Fruit fly (Drosophila melanogaster): Measurements from ENCODE around the gene RabGGTb.

RabGGTb gene

dm6 chr2L:2861140-2861884 lies 17.6 kb upstream of the RabGGTb start:
- TF ChIP-seq Hr83 (GFP tag; optimal IDR thresholded peaks at IDR 0.05; ENCODE audit: poor library complexity, severe bottlenecking) = peak; percentile 32
- TF ChIP-seq pan (optimal IDR thresholded peaks at IDR 0.05) = no peak

DNA sequence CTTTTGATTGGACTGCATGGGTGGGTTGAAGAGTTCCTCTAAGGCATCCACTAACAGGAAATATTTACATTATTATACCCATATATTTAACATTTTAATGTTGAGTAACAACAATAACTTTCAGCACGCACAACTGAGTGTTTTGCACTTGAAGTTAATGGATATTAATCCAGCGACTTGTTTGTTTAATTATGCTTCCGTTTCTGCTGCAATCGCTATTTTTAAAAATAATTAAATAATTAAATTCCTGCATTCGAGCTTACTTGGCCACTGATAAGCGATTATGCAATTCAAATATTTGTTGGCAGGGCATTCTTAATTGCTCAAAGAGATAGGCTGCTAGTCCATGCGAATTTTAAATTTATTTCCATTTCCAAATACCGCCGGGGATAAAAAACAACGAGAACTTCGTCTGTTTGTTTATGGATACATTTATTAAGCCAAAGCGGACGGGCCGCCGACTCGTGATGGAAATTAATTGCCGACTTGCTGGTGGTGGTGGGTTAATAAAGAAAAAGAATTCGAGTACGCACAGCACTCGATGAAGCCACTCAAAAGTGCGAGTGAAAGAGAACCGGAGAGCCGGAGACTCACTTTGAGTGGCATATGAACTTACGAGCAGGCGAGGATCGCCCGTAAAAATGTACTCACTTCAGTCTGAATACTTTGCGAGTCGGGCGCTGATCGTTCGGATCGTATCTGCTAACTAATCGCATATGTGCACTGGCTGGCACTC lies 16.9 kb upstream of the RabGGTb start:
- TF ChIP-seq fru (GFP tag; optimal IDR thresholded peaks at IDR 0.05) (peak; percentile 25), Jra (GFP tag; optimal IDR thresholded peaks at IDR 0.05) (no peak), foxo (GFP tag; optimal IDR thresholded peaks at IDR 0.05) (peak in 1 of 2 experiments; percentile 2), dl (GFP tag; optimal IDR thresholded peaks at IDR 0.05; ENCODE audit: insufficient read depth in 1 of 2, partially characterized antibody in 2 of 2) (peak; percentile 47 to 53), Sp1 (GFP tag; optimal IDR thresholded peaks at IDR 0.05) (no peak), rgr (GFP tag; optimal IDR thresholded peaks at IDR 0.05) (peak; percentile 8), Dif (GFP tag; optimal IDR thresholded peaks at IDR 0.05; ENCODE audit: partially characterized antibody) (peak; percentile 76), lola (GFP tag; optimal IDR thresholded peaks at IDR 0.05) (no peak), h (GFP tag; optimal IDR thresholded peaks at IDR 0.05) (peak; percentile 1)

DNA sequence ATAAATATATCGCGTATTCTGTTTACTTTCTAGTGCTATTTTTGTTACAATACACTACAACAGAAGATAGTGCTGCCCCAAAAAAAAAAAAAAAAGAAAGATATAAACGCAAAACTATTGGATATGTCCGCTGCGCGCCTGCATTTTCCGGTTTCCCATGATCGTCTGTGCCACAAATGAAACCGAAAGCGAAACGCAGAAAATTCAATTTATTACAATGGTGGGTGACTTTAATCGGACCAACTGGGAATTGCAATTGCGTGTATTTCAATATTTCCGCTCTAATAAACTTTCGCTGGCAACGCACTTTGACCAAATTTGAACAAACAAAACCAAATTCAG lies 16.3 kb upstream of the RabGGTb start:
- TF ChIP-seq CrebA (GFP tag; optimal IDR thresholded peaks at IDR 0.05; ENCODE audit: borderline replicate concordance) = no peak
- TF ChIP-seq Dif (GFP tag; optimal IDR thresholded peaks at IDR 0.05; ENCODE audit: partially characterized antibody) = no peak
- no peak for TF ChIP-seq Rel (GFP tag; optimal IDR thresholded peaks at IDR 0.05)
- TF ChIP-seq Rel (tag; optimal IDR thresholded peaks at IDR 0.05) = no peak
- no peak for TF ChIP-seq Myc (optimal IDR thresholded peaks at IDR 0.05)
- no peak for TF ChIP-seq dmrt93B (GFP tag; optimal IDR thresholded peaks at IDR 0.05)
- no peak for TF ChIP-seq dsf (GFP tag; optimal IDR thresholded peaks at IDR 0.05; ENCODE audit: borderline replicate concordance)
- no peak for TF ChIP-seq sv (GFP tag; optimal IDR thresholded peaks at IDR 0.05)
- TF ChIP-seq GATAd (GFP tag; optimal IDR thresholded peaks at IDR 0.05) = no peak
- no peak for TF ChIP-seq OdsH (GFP tag; optimal IDR thresholded peaks at IDR 0.05)
- no peak for TF ChIP-seq Abd-B (GFP tag; optimal IDR thresholded peaks at IDR 0.05)
- no peak for TF ChIP-seq HLH106 (tag; optimal IDR thresholded peaks at IDR 0.05)
- TF ChIP-seq N (GFP tag; optimal IDR thresholded peaks at IDR 0.05) = no peak
- TF ChIP-seq h (GFP tag; optimal IDR thresholded peaks at IDR 0.05) = no peak
- TF ChIP-seq CG9705 (GFP tag; optimal IDR thresholded peaks at IDR 0.05) = no peak
- no peak for TF ChIP-seq Hr83 (GFP tag; optimal IDR thresholded peaks at IDR 0.05; ENCODE audit: poor library complexity, severe bottlenecking)
- TF ChIP-seq Dfd (GFP tag; optimal IDR thresholded peaks at IDR 0.05) = no peak
- no peak for TF ChIP-seq foxo (GFP tag; optimal IDR thresholded peaks at IDR 0.05)
- TF ChIP-seq ey (GFP tag; optimal IDR thresholded peaks at IDR 0.05) = no peak

DNA sequence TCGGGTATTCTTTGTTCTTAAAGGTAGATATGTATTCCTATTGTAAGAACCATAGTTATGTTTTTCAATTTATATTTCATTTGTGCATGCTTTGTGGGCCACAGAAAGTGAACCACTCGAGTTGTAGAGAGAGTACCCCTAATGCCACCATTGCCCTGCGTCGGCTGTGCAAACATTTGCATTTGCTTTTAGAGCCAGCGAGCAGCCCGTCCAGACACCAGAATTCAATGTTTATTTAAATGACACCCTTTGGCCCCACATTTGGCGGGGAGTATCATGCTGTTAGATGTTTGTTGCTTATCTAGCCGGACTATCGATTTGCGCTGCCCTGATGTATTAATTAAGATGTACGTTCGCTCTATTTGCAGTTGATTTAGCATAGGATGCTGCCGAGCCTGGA lies 14.3 kb upstream of the RabGGTb start:
- no peak for TF ChIP-seq Dif (GFP tag; optimal IDR thresholded peaks at IDR 0.05; ENCODE audit: partially characterized antibody)
- TF ChIP-seq h (GFP tag; optimal IDR thresholded peaks at IDR 0.05) = peak; percentile 18
- TF ChIP-seq Hr83 (GFP tag; optimal IDR thresholded peaks at IDR 0.05; ENCODE audit: poor library complexity, severe bottlenecking) = peak; percentile 52
- no peak for TF ChIP-seq Vsx2 (GFP tag; optimal IDR thresholded peaks at IDR 0.05; ENCODE audit: partially characterized antibody)
- TF ChIP-seq rgr (GFP tag; optimal IDR thresholded peaks at IDR 0.05) = peak; percentile 34

DNA sequence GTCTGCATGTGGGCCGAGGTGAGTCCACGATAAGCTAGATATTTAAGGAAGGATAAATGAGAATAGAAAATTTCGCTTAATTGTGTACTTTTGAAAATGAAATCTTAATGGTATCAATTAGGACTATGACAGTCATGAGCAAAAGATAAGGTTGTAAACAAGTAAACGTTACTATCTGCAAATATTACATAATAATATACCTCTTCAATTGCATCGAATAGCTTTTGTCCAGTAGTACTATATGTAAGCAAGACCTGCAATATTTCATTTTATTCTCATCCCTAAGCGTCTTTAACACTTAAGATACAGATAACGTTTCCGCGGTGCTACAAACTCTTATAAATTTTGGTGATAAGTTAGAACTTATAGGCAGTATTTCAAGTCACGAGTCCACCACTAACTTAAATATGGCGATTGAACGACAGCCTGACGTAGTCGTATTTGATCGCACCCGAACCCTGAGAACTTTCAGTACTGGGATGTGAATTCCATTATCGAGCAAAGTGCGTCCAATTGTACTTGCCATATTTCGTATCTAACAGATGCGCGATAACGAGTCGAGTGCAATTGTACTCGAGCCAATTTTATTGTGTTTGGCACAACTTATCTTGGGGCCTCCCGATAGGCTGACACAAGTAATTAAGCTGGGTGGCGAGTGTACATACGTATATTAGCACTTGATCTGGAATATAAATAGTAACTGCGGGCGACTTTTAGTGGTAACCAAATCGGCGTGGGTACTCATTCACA lies 13.2 kb upstream of the RabGGTb start:
- TF ChIP-seq Hnf4 (GFP tag; optimal IDR thresholded peaks at IDR 0.05) = peak; percentile 12
- TF ChIP-seq Hr78 (GFP tag; optimal IDR thresholded peaks at IDR 0.05) = no peak
- TF ChIP-seq Sp1 (GFP tag; optimal IDR thresholded peaks at IDR 0.05) = no peak
- TF ChIP-seq Rel (GFP tag; optimal IDR thresholded peaks at IDR 0.05) = no peak
- peak; percentile 51 for TF ChIP-seq Rel (tag; optimal IDR thresholded peaks at IDR 0.05)
